Fruit fly (Drosophila melanogaster) whole organism, wandering third instar larva: Measurements from ENCODE around the gene Oatp33Ea.

ENCODE experiments used
- CG32264 ChIP-seq: fragments of 200-800 bp; sonication (Bioruptor generic); optimal IDR thresholded peaks from 2 replicates; lab custom pipeline; 2016; ENCODE audit warnings: missing biosample characterization, missing genetic modification characterization
- CG9705 ChIP-seq: fragments of 200-800 bp; sonication (Bioruptor generic); optimal IDR thresholded peaks from 2 replicates; lab custom pipeline; 2018; ENCODE audit warnings: missing biosample characterization, mild to moderate bottlenecking, missing genetic modification characterization
- CrebA ChIP-seq: fragments of 200-800 bp; sonication (Bioruptor generic); optimal IDR thresholded peaks from 2 replicates; lab custom pipeline; 2016; ENCODE audit warnings: missing biosample characterization, mild to moderate bottlenecking, missing genetic modification characterization, borderline replicate concordance
- Dfd ChIP-seq: fragments of >200 bp; optimal IDR thresholded peaks from 2 replicates; lab custom pipeline; 2017; ENCODE audit warnings: missing biosample characterization, missing genetic modification characterization
- GATAd ChIP-seq: sonication (Bioruptor generic); optimal IDR thresholded peaks from 2 replicates; lab custom pipeline; 2016; ENCODE audit warnings: missing biosample characterization, missing genetic modification characterization
- HLH106 ChIP-seq: fragments of 200-800 bp; optimal IDR thresholded peaks from 3 replicates; lab custom pipeline; 2019; ENCODE audit warnings: missing biosample characterization, mild to moderate bottlenecking, missing genetic modification characterization, moderate library complexity
- Hnf4 ChIP-seq: fragments of 200-800 bp; sonication (Bioruptor generic); optimal IDR thresholded peaks from 2 replicates; lab custom pipeline; 2016; ENCODE audit warnings: missing biosample characterization, mild to moderate bottlenecking, missing genetic modification characterization
- Hr83 ChIP-seq: fragments of 200-300 bp; sonication (Bioruptor generic); optimal IDR thresholded peaks from 2 replicates; lab custom pipeline; 2016; ENCODE audit warnings: missing biosample characterization, mild to moderate bottlenecking, missing genetic modification characterization, moderate library complexity; ENCODE audit not compliant: poor library complexity, severe bottlenecking
- Jra ChIP-seq: sonication (Bioruptor generic); optimal IDR thresholded peaks from 2 replicates; lab custom pipeline; 2016; ENCODE audit warnings: missing biosample characterization, missing genetic modification characterization
- Mio ChIP-seq: sonication (Bioruptor generic); optimal IDR thresholded peaks from 2 replicates; lab custom pipeline; 2016; ENCODE audit warnings: missing biosample characterization, missing genetic modification characterization
- N ChIP-seq: fragments of >200 bp; optimal IDR thresholded peaks from 2 replicates; lab custom pipeline; 2018; ENCODE audit warnings: missing biosample characterization, missing external identifiers, missing genetic modification characterization
- OdsH ChIP-seq: fragments of 200-800 bp; sonication (Bioruptor generic); optimal IDR thresholded peaks from 2 replicates; lab custom pipeline; 2016; ENCODE audit warnings: missing biosample characterization, mild to moderate bottlenecking, missing genetic modification characterization
- Rel ChIP-seq, 2 experiments: fragments of 200-800 bp; sonication (Bioruptor generic) in 1 of 2; optimal IDR thresholded peaks; 2 replicates in 1 of 2; 3 replicates in 1 of 2; lab custom pipeline; 2016 to 2019; ENCODE audit warnings: mild to moderate bottlenecking in 2 of 2, missing biosample characterization in 2 of 2, missing genetic modification characterization in 2 of 2, moderate library complexity in 1 of 2
- Sp1 ChIP-seq: fragments of 200-800 bp; sonication (Bioruptor generic); optimal IDR thresholded peaks from 3 replicates; lab custom pipeline; 2019; ENCODE audit warnings: missing biosample characterization, mild to moderate bottlenecking, missing genetic modification characterization, moderate library complexity
- br ChIP-seq: fragments of 200-800 bp; sonication (Bioruptor generic); optimal IDR thresholded peaks from 2 replicates; lab custom pipeline; 2016; ENCODE audit warnings: missing biosample characterization, missing genetic modification characterization
- brk ChIP-seq: fragments of 200-800 bp; sonication (Bioruptor generic); optimal IDR thresholded peaks from 2 replicates; lab custom pipeline; 2016; ENCODE audit warnings: missing biosample characterization, mild to moderate bottlenecking, missing genetic modification characterization
- dl ChIP-seq, 2 experiments: fragments of 175-275, 200-275 bp in 1 of 2; fragments of 200-275 bp in 1 of 2; sonication (Bioruptor generic); optimal IDR thresholded peaks; lab custom pipeline; 2018; ENCODE audit warnings: mild to moderate bottlenecking in 2 of 2, missing biosample characterization in 2 of 2, missing genetic modification characterization in 2 of 2, moderate library complexity in 2 of 2; ENCODE audit not compliant: partially characterized antibody in 2 of 2, insufficient read depth in 1 of 2
- dmrt93B ChIP-seq: fragments of 200-800 bp; sonication (Bioruptor generic); optimal IDR thresholded peaks from 2 replicates; lab custom pipeline; 2018; ENCODE audit warnings: missing biosample characterization, mild to moderate bottlenecking, missing genetic modification characterization
- dsf ChIP-seq: sonication (Bioruptor generic); optimal IDR thresholded peaks from 2 replicates; lab custom pipeline; 2016; ENCODE audit warnings: missing biosample characterization, missing genetic modification characterization, borderline replicate concordance
- ey ChIP-seq: fragments of 200-800 bp; sonication (Bioruptor generic); optimal IDR thresholded peaks from 2 replicates; lab custom pipeline; 2016; ENCODE audit warnings: missing biosample characterization, missing genetic modification characterization
- foxo ChIP-seq, 2 experiments: fragments of 200-800 bp; sonication (Bioruptor generic); optimal IDR thresholded peaks; 2 replicates in 1 of 2; 3 replicates in 1 of 2; lab custom pipeline; 2016 to 2017; ENCODE audit warnings: missing biosample characterization in 2 of 2, missing genetic modification characterization in 2 of 2
- fru ChIP-seq: fragments of 200-800 bp; sonication (Bioruptor generic); optimal IDR thresholded peaks from 3 replicates; lab custom pipeline; 2016; ENCODE audit warnings: missing biosample characterization, mild to moderate bottlenecking, missing genetic modification characterization
- jim ChIP-seq: fragments of 175-275, 200-325 bp; sonication (Bioruptor generic); optimal IDR thresholded peaks from 2 replicates; lab custom pipeline; 2016; ENCODE audit warnings: missing biosample characterization, mild to moderate bottlenecking, missing genetic modification characterization
- lola ChIP-seq: fragments of >200 bp; optimal IDR thresholded peaks from 2 replicates; lab custom pipeline; 2017; ENCODE audit warnings: missing biosample characterization, missing genetic modification characterization
- pan ChIP-seq: fragments of >200 bp; optimal IDR thresholded peaks from 2 replicates; lab custom pipeline; 2017
- psq ChIP-seq: fragments of 200-800 bp; sonication (Bioruptor generic); optimal IDR thresholded peaks from 3 replicates; lab custom pipeline; 2017; ENCODE audit warnings: missing biosample characterization, mild to moderate bottlenecking, missing genetic modification characterization, moderate library complexity
- rgr ChIP-seq: fragments of 200-800 bp; sonication (Bioruptor generic); optimal IDR thresholded peaks from 3 replicates; lab custom pipeline; 2016; ENCODE audit warnings: missing biosample characterization, mild to moderate bottlenecking, missing genetic modification characterization
- sage ChIP-seq: fragments of 200-800 bp; sonication (Bioruptor generic); optimal IDR thresholded peaks from 2 replicates; lab custom pipeline; 2016; ENCODE audit warnings: missing biosample characterization, mild to moderate bottlenecking, missing genetic modification characterization
- sv ChIP-seq: fragments of 200-800 bp; sonication (Bioruptor generic); optimal IDR thresholded peaks from 3 replicates; lab custom pipeline; 2016; ENCODE audit warnings: missing biosample characterization, missing genetic modification characterization
- tai ChIP-seq: sonication (Bioruptor generic); optimal IDR thresholded peaks from 2 replicates; lab custom pipeline; 2016; ENCODE audit warnings: missing biosample characterization, missing genetic modification characterization
- usp ChIP-seq: fragments of >200 bp; optimal IDR thresholded peaks from 2 replicates; lab custom pipeline; 2017; ENCODE audit warnings: missing biosample characterization, missing genetic modification characterization
- woc ChIP-seq: sonication (Bioruptor generic); optimal IDR thresholded peaks from 2 replicates; lab custom pipeline; 2016; ENCODE audit warnings: missing biosample characterization, mild to moderate bottlenecking, missing genetic modification characterization

The Oatp33Ea gene

dm6 chr2L:12459841-12460240 lies 14.1 kb upstream of the Oatp33Ea start:
- TF ChIP-seq Dfd (GFP tag; lab: Kevin White, UChicago), result no peak
- no peak for TF ChIP-seq HLH106 (tag; lab: Kevin White, UChicago)
- TF ChIP-seq Sp1 (GFP tag; lab: Kevin White, UChicago), result no peak
- no peak for TF ChIP-seq pan (lab: Kevin White, UChicago)
- no peak for TF ChIP-seq rgr (GFP tag; lab: Kevin White, UChicago)
- no peak for TF ChIP-seq jim (GFP tag; lab: Kevin White, UChicago)
- TF ChIP-seq Hr83 (GFP tag; lab: Kevin White, UChicago), result no peak
- TF ChIP-seq fru (GFP tag; lab: Kevin White, UChicago), result no peak
- TF ChIP-seq OdsH (GFP tag; lab: Kevin White, UChicago), result no peak
- no peak for TF ChIP-seq dmrt93B
- TF ChIP-seq CrebA (GFP tag; lab: Kevin White, UChicago), result no peak
- TF ChIP-seq tai (GFP tag; lab: Kevin White, UChicago), result no peak
- TF ChIP-seq dl (GFP tag; optimal IDR thresholded peaks at IDR 0.05; lab: Kevin White, UChicago; ENCODE audit: insufficient read depth in 1 of 2, partially characterized antibody in 2 of 2), result no peak
- no peak for TF ChIP-seq Jra (GFP tag; lab: Kevin White, UChicago)
- TF ChIP-seq Mio (GFP tag; lab: Kevin White, UChicago), result no peak
- no peak for TF ChIP-seq usp (GFP tag; lab: Kevin White, UChicago)
- TF ChIP-seq CG9705 (GFP tag; lab: Kevin White, UChicago), result no peak
- no peak for TF ChIP-seq woc
- TF ChIP-seq, all 38 proteins: peak for 0

DNA sequence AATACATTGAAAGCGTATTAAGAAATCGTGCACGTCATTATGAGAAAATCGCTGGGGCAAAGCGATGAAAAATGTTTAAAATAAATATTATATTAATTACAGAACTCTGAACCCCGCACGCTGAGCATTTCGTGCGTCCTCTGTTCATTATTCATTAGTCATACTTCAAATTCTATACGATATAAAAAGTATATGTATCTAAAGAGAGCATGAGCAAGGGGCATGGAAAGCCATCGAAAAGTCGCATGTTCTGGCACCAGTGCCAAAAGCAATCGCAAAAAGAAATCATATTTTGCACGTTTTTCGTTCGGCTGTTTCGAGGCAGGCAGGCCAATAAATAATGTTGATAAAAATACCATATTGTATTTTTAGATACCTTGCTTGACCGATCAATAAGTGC lies 13.5 kb upstream of the Oatp33Ea start:
- peak; percentile 32 for TF ChIP-seq sage (GFP tag; lab: Kevin White, UChicago)
- no peak for TF ChIP-seq dsf (GFP tag; lab: Kevin White, UChicago)

DNA sequence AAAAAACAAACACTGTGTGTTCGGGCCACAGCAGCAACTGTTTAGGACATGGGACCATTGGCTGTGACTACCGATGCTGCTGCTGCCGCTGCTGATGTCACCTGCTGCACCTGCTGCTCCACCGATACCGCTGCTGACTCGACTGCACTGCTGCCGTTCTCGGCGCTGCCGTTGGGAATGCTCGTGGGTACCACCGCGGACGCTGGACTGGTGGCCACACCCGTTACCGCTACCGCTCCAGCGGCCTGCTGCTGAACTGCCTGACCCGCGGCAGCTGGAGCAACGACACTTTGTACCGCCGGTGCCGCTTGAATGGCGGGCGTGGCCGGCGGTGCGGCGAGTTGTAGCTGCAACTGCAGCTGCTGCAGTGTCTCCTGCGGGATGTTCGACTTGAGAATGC lies 12.0 kb upstream of the Oatp33Ea start:
- TF ChIP-seq Hr83 (GFP tag; lab: Kevin White, UChicago) (no peak), ey (GFP tag; lab: Kevin White, UChicago) (no peak), N (no peak), GATAd (GFP tag; lab: Kevin White, UChicago) (no peak), Mio (GFP tag; lab: Kevin White, UChicago) (no peak), CG9705 (GFP tag; lab: Kevin White, UChicago) (no peak), Rel (GFP tag; optimal IDR thresholded peaks at IDR 0.05; lab: Kevin White, UChicago) (no peak), Rel (tag; optimal IDR thresholded peaks at IDR 0.05; lab: Kevin White, UChicago) (no peak), foxo (GFP tag; optimal IDR thresholded peaks at IDR 0.05; lab: Kevin White, UChicago) (no peak), Hnf4 (GFP tag; lab: Kevin White, UChicago) (no peak), psq (GFP tag; lab: Kevin White, UChicago) (no peak), br (GFP tag; lab: Kevin White, UChicago) (no peak), Sp1 (GFP tag; lab: Kevin White, UChicago) (no peak), brk (GFP tag; lab: Kevin White, UChicago) (no peak)
- TF ChIP-seq, all 38 proteins: peak for 0

DNA sequence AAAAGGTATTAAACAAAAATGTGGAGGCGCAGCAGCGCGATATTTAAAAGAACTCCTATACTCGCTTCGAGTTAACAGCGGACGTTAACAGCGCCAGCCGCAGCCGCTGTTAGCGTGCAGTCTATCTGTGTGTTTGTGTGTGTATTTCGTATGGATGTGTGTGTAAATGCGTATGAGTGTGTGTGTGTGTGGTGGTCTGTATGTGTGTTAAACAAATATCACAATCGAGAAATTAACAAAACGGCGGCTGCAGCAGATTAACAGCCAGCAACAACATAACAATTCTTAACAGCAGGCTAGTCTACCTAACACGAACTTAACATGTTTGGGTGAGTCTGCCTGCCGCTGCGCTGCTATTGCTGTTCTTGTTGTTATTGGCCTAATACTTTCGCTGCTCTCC lies 11.5 kb upstream of the Oatp33Ea start:
- TF ChIP-seq Rel (GFP tag; optimal IDR thresholded peaks at IDR 0.05; lab: Kevin White, UChicago) (no peak), Rel (tag; optimal IDR thresholded peaks at IDR 0.05; lab: Kevin White, UChicago) (no peak), rgr (GFP tag; lab: Kevin White, UChicago) (peak; percentile 28), tai (GFP tag; lab: Kevin White, UChicago) (no peak), CG32264 (GFP tag; lab: Kevin White, UChicago) (peak; percentile 6), sv (GFP tag; lab: Kevin White, UChicago) (no peak), lola (GFP tag; lab: Kevin White, UChicago) (no peak), Hr83 (GFP tag; lab: Kevin White, UChicago) (peak; percentile 5), HLH106 (tag; lab: Kevin White, UChicago) (no peak), Sp1 (GFP tag; lab: Kevin White, UChicago) (no peak), ey (GFP tag; lab: Kevin White, UChicago) (no peak)
